Worm (Caenorhabditis elegans) whole organism, L1 larva: ENCODE results near the gene Y57G11C.31.

ENCODE experiments used
- C04F5.9 ChIP-seq: sonication (generic microtip); optimal IDR thresholded peaks from 2 replicates; lab custom pipeline; 2016; ENCODE audit warnings: missing genetic modification characterization, missing compliant biosample characterization
- C34B4.2 ChIP-seq: sonication (generic microtip); optimal IDR thresholded peaks from 2 replicates; lab custom pipeline; 2017; ENCODE audit warnings: mild to moderate bottlenecking, missing genetic modification characterization, missing compliant biosample characterization
- Y116A8C.19 ChIP-seq: sonication (generic microtip); optimal IDR thresholded peaks from 2 replicates; lab custom pipeline; 2016; ENCODE audit warnings: missing compliant biosample characterization, missing genetic modification characterization, borderline replicate concordance
- blmp-1 ChIP-seq: fragments of 150-350 bp; optimal IDR thresholded peaks from 2 replicates; lab custom pipeline; 2014; ENCODE audit warnings: missing biosample characterization, missing genetic modification characterization
- ceh-8 ChIP-seq: fragments of 200-800 bp; sonication (Bioruptor generic); optimal IDR thresholded peaks from 2 replicates; lab custom pipeline; 2018; ENCODE audit warnings: mild to moderate bottlenecking, missing genetic modification characterization, moderate library complexity, missing compliant biosample characterization
- ces-1 ChIP-seq: fragments of 150-350 bp; optimal IDR thresholded peaks from 2 replicates; lab custom pipeline; 2014; ENCODE audit warnings: missing biosample characterization, missing genetic modification reagents, missing genetic modification characterization
- dpl-1 ChIP-seq, 3 experiments: fragments of 150-350 bp in 2 of 3; sonication (generic microtip) in 1 of 3; optimal IDR thresholded peaks; 2 replicates each; lab custom pipeline; 2014 to 2017; ENCODE audit warnings: missing biosample characterization in 3 of 3, missing genetic modification characterization in 3 of 3, missing genetic modification reagents in 3 of 3
- dsc-1 ChIP-seq: sonication (generic microtip); optimal IDR thresholded peaks from 2 replicates; lab custom pipeline; 2016; ENCODE audit warnings: mild to moderate bottlenecking, missing genetic modification characterization, missing compliant biosample characterization
- efl-3 ChIP-seq: fragments of 200-800 bp; sonication (Bioruptor generic); optimal IDR thresholded peaks from 2 replicates; lab custom pipeline; 2018; ENCODE audit warnings: mild to moderate bottlenecking, missing genetic modification characterization, missing compliant biosample characterization
- egl-27 ChIP-seq, 2 experiments: fragments of 150-350 bp in 1 of 2; sonication (generic microtip); optimal IDR thresholded peaks; 3 replicates each; lab custom pipeline; 2017 to 2018; ENCODE audit warnings: missing biosample characterization in 2 of 2, missing genetic modification characterization in 2 of 2, missing genetic modification reagents in 2 of 2
- elt-2 ChIP-seq: sonication (generic microtip); optimal IDR thresholded peaks from 2 replicates; lab custom pipeline; 2016; ENCODE audit warnings: missing genetic modification characterization, mild to moderate bottlenecking, inconsistent platforms, missing compliant biosample characterization, missing genetic modification reagents
- elt-3 ChIP-seq, 6 experiments: fragments of 150-350 bp in 1 of 6; sonication (generic microtip); optimal IDR thresholded peaks; 2 replicates each; lab custom pipeline; 2017 to 2018; ENCODE audit warnings: missing biosample characterization in 6 of 6, missing genetic modification characterization in 6 of 6, inconsistent platforms in 1 of 6
- ets-5 ChIP-seq: fragments of 200-800 bp; sonication (Bioruptor generic); IDR thresholded peaks from 2 replicates; pipeline ENCODE4 v1.3.6; 2022; ENCODE audit warnings: missing genetic modification characterization, missing compliant biosample characterization
- fkh-10 ChIP-seq: sonication (generic microtip); optimal IDR thresholded peaks from 2 replicates; lab custom pipeline; 2017; ENCODE audit warnings: missing biosample characterization, missing genetic modification reagents, missing genetic modification characterization
- grh-1 ChIP-seq: fragments of 200-800 bp; sonication (Bioruptor generic); IDR thresholded peaks from 2 replicates; pipeline ENCODE4 v1.3.6; 2022; ENCODE audit warnings: missing genetic modification reagents, missing genetic modification characterization, missing compliant biosample characterization
- hpl-2 ChIP-seq: fragments of 150-350 bp; optimal IDR thresholded peaks from 2 replicates; lab custom pipeline; 2014; ENCODE audit warnings: missing biosample characterization, missing genetic modification reagents, missing genetic modification characterization
- irx-1 ChIP-seq: sonication (generic microtip); optimal IDR thresholded peaks from 2 replicates; lab custom pipeline; 2016; ENCODE audit warnings: missing genetic modification characterization, missing compliant biosample characterization
- isw-1 ChIP-seq: fragments of 200-800 bp; sonication (Bioruptor generic); IDR thresholded peaks from 2 replicates; pipeline ENCODE4 v1.3.6; 2022; ENCODE audit warnings: missing genetic modification characterization, missing compliant biosample characterization
- jun-1 ChIP-seq: fragments of 150-350 bp; optimal IDR thresholded peaks from 2 replicates; lab custom pipeline; 2014; ENCODE audit warnings: missing biosample characterization, missing genetic modification reagents, missing genetic modification characterization
- lin-13 ChIP-seq: fragments of 150-350 bp; optimal IDR thresholded peaks from 2 replicates; lab custom pipeline; 2014; ENCODE audit warnings: missing biosample characterization, missing genetic modification reagents, missing genetic modification characterization
- lin-35 ChIP-seq, 2 experiments: fragments of 150-350 bp; optimal IDR thresholded peaks; 2 replicates each; lab custom pipeline; 2014; ENCODE audit warnings: missing biosample characterization in 2 of 2, missing genetic modification characterization in 2 of 2, missing genetic modification reagents in 2 of 2
- lin-39 ChIP-seq: fragments of 150-350 bp; optimal IDR thresholded peaks from 2 replicates; lab custom pipeline; 2014; ENCODE audit warnings: missing biosample characterization, missing genetic modification reagents, missing genetic modification characterization
- lir-3 ChIP-seq: sonication (generic microtip); optimal IDR thresholded peaks from 2 replicates; lab custom pipeline; 2016; ENCODE audit warnings: mild to moderate bottlenecking, missing genetic modification characterization, moderate library complexity, missing compliant biosample characterization; ENCODE audit not compliant: poor library complexity
- mdl-1 ChIP-seq, 2 experiments: fragments of 150-350 bp; optimal IDR thresholded peaks; 2 replicates each; lab custom pipeline; 2014 to 2017; ENCODE audit warnings: missing biosample characterization in 2 of 2, missing genetic modification characterization in 2 of 2, inconsistent platforms in 1 of 2
- nhr-12 ChIP-seq: sonication (generic microtip); optimal IDR thresholded peaks from 2 replicates; lab custom pipeline; 2017; ENCODE audit warnings: missing biosample characterization, missing genetic modification characterization
- nhr-237 ChIP-seq: fragments of 150-350 bp; optimal IDR thresholded peaks from 2 replicates; lab custom pipeline; 2014; ENCODE audit warnings: missing biosample characterization, missing genetic modification characterization
- nhr-28 ChIP-seq: fragments of 150-350 bp; optimal IDR thresholded peaks from 2 replicates; lab custom pipeline; 2014; ENCODE audit warnings: missing biosample characterization, missing genetic modification characterization
- nhr-47 ChIP-seq: sonication (generic microtip); optimal IDR thresholded peaks from 2 replicates; lab custom pipeline; 2016; ENCODE audit warnings: mild to moderate bottlenecking, missing genetic modification characterization, moderate library complexity, missing compliant biosample characterization
- nhr-71 ChIP-seq: sonication (generic microtip); optimal IDR thresholded peaks from 2 replicates; lab custom pipeline; 2016; ENCODE audit warnings: mild to moderate bottlenecking, missing genetic modification characterization, moderate library complexity, missing compliant biosample characterization
- nhr-76 ChIP-seq: sonication (generic microtip); optimal IDR thresholded peaks from 2 replicates; lab custom pipeline; 2017; ENCODE audit warnings: missing biosample characterization, missing genetic modification characterization
- nhr-90 ChIP-seq: sonication (generic microtip); optimal IDR thresholded peaks from 2 replicates; lab custom pipeline; 2016; ENCODE audit warnings: mild to moderate bottlenecking, missing genetic modification characterization, missing compliant biosample characterization; ENCODE audit not compliant: poor library complexity
- pag-3 ChIP-seq: sonication (generic microtip); optimal IDR thresholded peaks from 2 replicates; lab custom pipeline; 2017; ENCODE audit warnings: missing genetic modification characterization, mild to moderate bottlenecking, missing compliant biosample characterization, antibody characterized with exemption, borderline replicate concordance; ENCODE audit not compliant: insufficient read depth
- pax-3 ChIP-seq: fragments of 200-800 bp; sonication (Bioruptor generic); optimal IDR thresholded peaks from 2 replicates; lab custom pipeline; 2018; ENCODE audit warnings: mild to moderate bottlenecking, missing genetic modification characterization, moderate library complexity, missing compliant biosample characterization
- rnt-1 ChIP-seq: sonication (generic microtip); optimal IDR thresholded peaks from 2 replicates; lab custom pipeline; 2016; ENCODE audit warnings: mild to moderate bottlenecking, missing genetic modification characterization, moderate library complexity, missing compliant biosample characterization
- skn-1 ChIP-seq: fragments of 150-350 bp; optimal IDR thresholded peaks from 2 replicates; lab custom pipeline; 2014; ENCODE audit warnings: missing biosample characterization, missing genetic modification characterization
- sox-4 ChIP-seq: sonication (generic microtip); optimal IDR thresholded peaks from 2 replicates; lab custom pipeline; 2016; ENCODE audit warnings: missing genetic modification characterization, missing compliant biosample characterization
- sptf-1 ChIP-seq: fragments of 150-350 bp; optimal IDR thresholded peaks from 2 replicates; lab custom pipeline; 2014; ENCODE audit warnings: missing biosample characterization, missing genetic modification characterization
- swsn-7 ChIP-seq: sonication (generic microtip); optimal IDR thresholded peaks from 2 replicates; lab custom pipeline; 2016; ENCODE audit warnings: missing genetic modification characterization, missing compliant biosample characterization
- tbx-2 ChIP-seq: sonication (generic microtip); optimal IDR thresholded peaks from 2 replicates; lab custom pipeline; 2016; ENCODE audit warnings: missing genetic modification characterization, missing compliant biosample characterization
- unc-30 ChIP-seq: sonication (generic microtip); optimal IDR thresholded peaks from 2 replicates; lab custom pipeline; 2017; ENCODE audit warnings: missing biosample characterization, missing genetic modification characterization
- unc-62 ChIP-seq: fragments of 150-350 bp; optimal IDR thresholded peaks from 2 replicates; lab custom pipeline; 2014; ENCODE audit warnings: missing biosample characterization, missing genetic modification reagents, missing genetic modification characterization
- unc-98 ChIP-seq: fragments of 200-800 bp; sonication (Bioruptor generic); IDR thresholded peaks from 2 replicates; pipeline ENCODE4 v1.3.6; 2022; ENCODE audit warnings: missing genetic modification characterization, missing compliant biosample characterization
- xbp-1 ChIP-seq: sonication (generic microtip); optimal IDR thresholded peaks from 2 replicates; lab custom pipeline; 2016; ENCODE audit warnings: missing genetic modification characterization, missing compliant biosample characterization
- ztf-4 ChIP-seq: fragments of 150-350 bp; optimal IDR thresholded peaks from 2 replicates; lab custom pipeline; 2014; ENCODE audit warnings: missing biosample characterization, missing genetic modification characterization

The Y57G11C.31 gene

DNA sequence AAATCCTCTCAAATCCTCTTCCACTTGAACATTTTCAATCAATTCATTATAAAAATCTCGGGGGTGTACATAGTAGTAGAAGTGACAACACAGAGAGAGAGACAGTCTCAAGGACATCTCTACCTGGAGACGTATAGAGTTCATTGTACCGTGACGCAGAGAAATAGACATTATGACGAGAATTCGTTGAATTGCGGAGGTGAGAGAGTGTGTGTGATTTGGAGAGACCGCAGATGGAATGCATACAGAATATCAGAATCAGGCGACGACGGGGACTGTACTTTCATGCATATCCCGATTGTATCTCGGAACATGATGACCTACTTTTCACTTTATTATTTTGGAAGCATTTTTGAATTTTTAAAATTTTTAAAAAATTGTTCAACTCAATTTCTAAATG, 1.4 kb upstream of the Y57G11C.31 start (continued):
- TF ChIP-seq lin-35 (GFP tag; optimal IDR thresholded peaks at IDR 0.05; lab: Kevin White, UChicago): peak in 1 of 2 experiments; percentile 41
- no peak for TF ChIP-seq egl-27 (tag; optimal IDR thresholded peaks at IDR 0.05; lab: Kevin White, UChicago)
- peak; percentile 14 for TF ChIP-seq xbp-1 (tag; lab: Kevin White, UChicago)
- no peak for TF ChIP-seq dpl-1 (GFP tag; optimal IDR thresholded peaks at IDR 0.05; lab: Kevin White, UChicago)
- TF ChIP-seq nhr-237: no peak
- TF ChIP-seq unc-98: no peak
- TF ChIP-seq nhr-12 (tag; lab: Kevin White, UChicago): no peak
- no peak for TF ChIP-seq lin-13 (GFP tag; lab: Kevin White, UChicago)
- no peak for TF ChIP-seq C34B4.2 (tag; lab: Kevin White, UChicago)
- TF ChIP-seq mdl-1 (tag; optimal IDR thresholded peaks at IDR 0.05; lab: Kevin White, UChicago): no peak
- no peak for TF ChIP-seq elt-2 (tag; lab: Kevin White, UChicago)
- no peak for TF ChIP-seq pax-3 (tag; lab: Kevin White, UChicago)
- no peak for TF ChIP-seq efl-3 (GFP tag; lab: Kevin White, UChicago)
- no peak for TF ChIP-seq ces-1 (GFP tag; lab: Kevin White, UChicago)
- TF ChIP-seq lir-3 (tag; lab: Kevin White, UChicago): no peak
- TF ChIP-seq ceh-8 (GFP tag; lab: Kevin White, UChicago): no peak
- TF ChIP-seq grh-1: 0 out of 2 replicates have a peak, but pooled peaks have one; percentile 38
- no peak for TF ChIP-seq C04F5.9 (tag; lab: Kevin White, UChicago)
- no peak for TF ChIP-seq irx-1
- TF ChIP-seq unc-62 (GFP tag; lab: Kevin White, UChicago): no peak
- no peak for TF ChIP-seq rnt-1
- TF ChIP-seq hpl-2: no peak
- no peak for TF ChIP-seq nhr-28 (tag; lab: Kevin White, UChicago)
- peak; percentile 30 for TF ChIP-seq nhr-90 (tag; lab: Kevin White, UChicago)
- peak; percentile 23 for TF ChIP-seq nhr-47 (tag; lab: Kevin White, UChicago)
- TF ChIP-seq nhr-71 (tag; lab: Kevin White, UChicago): peak; percentile 49
- TF ChIP-seq skn-1: no peak
- TF ChIP-seq dsc-1 (tag; lab: Kevin White, UChicago): no peak
- TF ChIP-seq pag-3 (tag; lab: Kevin White, UChicago): no peak
- no peak for TF ChIP-seq sptf-1
- TF ChIP-seq sox-4: no peak
- TF ChIP-seq, all 84 proteins: peak for 15

DNA sequence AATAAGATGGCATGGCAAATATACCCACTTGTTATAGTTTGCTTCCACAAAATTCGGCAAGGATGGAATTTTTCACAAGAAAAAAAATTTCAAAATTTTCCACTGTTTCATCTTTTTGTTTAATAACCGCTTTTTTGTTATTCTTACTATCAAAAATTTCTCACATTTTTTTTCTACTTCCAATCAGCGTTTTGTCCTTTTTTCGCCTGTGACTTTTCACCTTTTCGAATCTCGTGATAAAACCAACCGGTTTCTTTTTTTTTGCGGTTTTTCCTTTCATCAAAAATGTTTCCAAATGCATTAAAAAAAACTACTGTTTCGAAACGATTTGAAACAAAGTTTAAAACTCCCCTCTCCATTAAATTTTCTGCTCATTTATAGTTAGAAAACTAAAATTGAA, 1.9 kb downstream of the Y57G11C.31 start:
- TF ChIP-seq ets-5: no peak
- TF ChIP-seq elt-3 (tag; optimal IDR thresholded peaks at IDR 0.05; lab: Kevin White, UChicago): peak in 1 of 6 experiments; percentile 11
- TF ChIP-seq tbx-2 (tag; lab: Kevin White, UChicago): no peak
- TF ChIP-seq nhr-76 (tag; lab: Kevin White, UChicago): no peak
- TF ChIP-seq fkh-10 (GFP tag; lab: Kevin White, UChicago): no peak
- no peak for TF ChIP-seq jun-1 (tag; lab: Kevin White, UChicago)
- TF ChIP-seq ztf-4 (tag; lab: Kevin White, UChicago): no peak
- TF ChIP-seq Y116A8C.19: no peak
- no peak for TF ChIP-seq unc-30 (tag; lab: Kevin White, UChicago)
- TF ChIP-seq nhr-237: no peak
- no peak for TF ChIP-seq swsn-7
- no peak for TF ChIP-seq lin-39 (tag; lab: Kevin White, UChicago)
- TF ChIP-seq blmp-1 (tag; lab: Kevin White, UChicago): peak; percentile 62
- no peak for TF ChIP-seq sptf-1
- no peak for TF ChIP-seq skn-1
- TF ChIP-seq isw-1 (GFP tag; lab: Robert Waterston, UW): no peak
